Worm (Caenorhabditis elegans): ENCODE measurements around the gene C05B5.17.

- no peak for TF ChIP-seq elt-1 (tag; optimal IDR thresholded peaks at IDR 0.05; ENCODE audit: borderline replicate concordance, insufficient read depth)
- TF ChIP-seq snpc-4 (tag; optimal IDR thresholded peaks at IDR 0.05): no peak
- no peak for TF ChIP-seq lsy-2 (tag; optimal IDR thresholded peaks at IDR 0.05)
- TF ChIP-seq lin-13 (tag; optimal IDR thresholded peaks at IDR 0.05): no peak
- TF ChIP-seq unc-62 (GFP tag; optimal IDR thresholded peaks at IDR 0.05): no peak
- no peak for TF ChIP-seq elt-3 (tag; optimal IDR thresholded peaks at IDR 0.05)
- TF ChIP-seq bed-3 (GFP tag; optimal IDR thresholded peaks at IDR 0.05): no peak
- TF ChIP-seq nhr-76 (tag; optimal IDR thresholded peaks at IDR 0.05): no peak
- TF ChIP-seq unc-120 (tag; optimal IDR thresholded peaks at IDR 0.05; ENCODE audit: poor library complexity, severe bottlenecking): no peak
- no peak for TF ChIP-seq unc-39 (tag; optimal IDR thresholded peaks at IDR 0.05)
- TF ChIP-seq ceh-43 (GFP tag; optimal IDR thresholded peaks at IDR 0.05): no peak
- TF ChIP-seq mep-1 (tag; optimal IDR thresholded peaks at IDR 0.05): no peak
These were observed 5.1 kb upstream of the C05B5.17 start, which contains the start of gene C05B5.11 for ce11 chrIII:10004213-10004612.

Data from whole organism, mixed stage, embryonic.